Worm (Caenorhabditis elegans) whole organism, L3 larva: ENCODE results near the gene pigx-1.
A peak's percentile ranks its signal among the peaks of the same experiment; 100 is the strongest.

ENCODE experiments used
- R02D3.7 ChIP-seq: fragments of 150-350 bp; optimal IDR thresholded peaks from 2 replicates; lab custom pipeline; 2014; ENCODE audit warnings: missing biosample characterization, missing genetic modification characterization
- ZK546.5 ChIP-seq: sonication (generic microtip); optimal IDR thresholded peaks from 2 replicates; lab custom pipeline; 2017; ENCODE audit warnings: missing biosample characterization, missing genetic modification characterization
- aly-2 ChIP-seq: fragments of 150-350 bp; optimal IDR thresholded peaks from 2 replicates; lab custom pipeline; 2014; ENCODE audit warnings: missing biosample characterization, missing genetic modification characterization
- ama-1 ChIP-seq: fragments of 150-350 bp; optimal IDR thresholded peaks from 2 replicates; lab custom pipeline; 2018
- ceh-16 ChIP-seq: sonication (generic microtip); optimal IDR thresholded peaks from 2 replicates; lab custom pipeline; 2017; ENCODE audit warnings: missing biosample characterization, missing genetic modification characterization
- ceh-28 ChIP-seq: fragments of 150-350 bp; optimal IDR thresholded peaks from 2 replicates; lab custom pipeline; 2014; ENCODE audit warnings: missing biosample characterization, missing genetic modification reagents, missing genetic modification characterization
- ceh-82 ChIP-seq: fragments of 150-350 bp; optimal IDR thresholded peaks from 2 replicates; lab custom pipeline; 2014; ENCODE audit warnings: missing biosample characterization, missing genetic modification characterization
- ceh-9 ChIP-seq: sonication (generic microtip); optimal IDR thresholded peaks from 2 replicates; lab custom pipeline; 2018; ENCODE audit warnings: missing biosample characterization, missing genetic modification characterization
- daf-12 ChIP-seq: fragments of 150-350 bp; optimal IDR thresholded peaks from 2 replicates; lab custom pipeline; 2014; ENCODE audit warnings: missing biosample characterization, missing genetic modification reagents, missing genetic modification characterization
- egl-27 ChIP-seq: sonication (generic microtip); optimal IDR thresholded peaks from 4 replicates; lab custom pipeline; 2017; ENCODE audit warnings: missing biosample characterization, missing genetic modification reagents, missing genetic modification characterization
- egl-5 ChIP-seq: fragments of 150-350 bp; optimal IDR thresholded peaks from 2 replicates; lab custom pipeline; 2017; ENCODE audit warnings: missing biosample characterization, missing genetic modification reagents, missing genetic modification characterization, inconsistent platforms
- elt-1 ChIP-seq: fragments of 150-350 bp; optimal IDR thresholded peaks from 2 replicates; lab custom pipeline; 2014; ENCODE audit warnings: missing biosample characterization, missing genetic modification characterization
- elt-2 ChIP-seq: sonication (generic microtip); optimal IDR thresholded peaks from 2 replicates; lab custom pipeline; 2016; ENCODE audit warnings: missing genetic modification reagents, mild to moderate bottlenecking, missing genetic modification characterization, missing compliant biosample characterization
- elt-3 ChIP-seq, 3 experiments: fragments of 150-350 bp in 1 of 3; sonication (generic microtip) in 2 of 3; optimal IDR thresholded peaks; 2 replicates in 2 of 3; 4 replicates in 1 of 3; lab custom pipeline; 2014 to 2017; ENCODE audit warnings: missing biosample characterization in 3 of 3, missing genetic modification characterization in 3 of 3
- eor-1 ChIP-seq, 2 experiments: fragments of 150-350 bp; optimal IDR thresholded peaks; 2 replicates each; lab custom pipeline; 2014 to 2018; ENCODE audit warnings: missing biosample characterization in 2 of 2, missing genetic modification characterization in 2 of 2
- fkh-10 ChIP-seq: sonication (generic microtip); optimal IDR thresholded peaks from 2 replicates; lab custom pipeline; 2017; ENCODE audit warnings: missing biosample characterization, missing genetic modification reagents, missing genetic modification characterization
- fkh-2 ChIP-seq: fragments of 150-350 bp; optimal IDR thresholded peaks from 2 replicates; lab custom pipeline; 2014; ENCODE audit warnings: missing biosample characterization, missing genetic modification reagents, missing genetic modification characterization
- fos-1 ChIP-seq: fragments of 150-350 bp; optimal IDR thresholded peaks from 2 replicates; lab custom pipeline; 2014; ENCODE audit warnings: missing biosample characterization, missing genetic modification characterization
- hmg-11 ChIP-seq: sonication (generic microtip); optimal IDR thresholded peaks from 2 replicates; lab custom pipeline; 2016; ENCODE audit warnings: missing genetic modification characterization, missing compliant biosample characterization
- jun-1 ChIP-seq: fragments of 150-350 bp; optimal IDR thresholded peaks from 2 replicates; lab custom pipeline; 2014; ENCODE audit warnings: missing biosample characterization, missing genetic modification reagents, missing genetic modification characterization
- lin-15B ChIP-seq: fragments of 150-350 bp; optimal IDR thresholded peaks from 2 replicates; lab custom pipeline; 2014; ENCODE audit warnings: missing biosample characterization, missing genetic modification characterization
- lin-39 ChIP-seq: fragments of 150-350 bp; optimal IDR thresholded peaks from 2 replicates; lab custom pipeline; 2018; ENCODE audit warnings: missing biosample characterization, missing genetic modification reagents, missing genetic modification characterization
- lsy-12 ChIP-seq: sonication (generic microtip); optimal IDR thresholded peaks from 2 replicates; lab custom pipeline; 2016; ENCODE audit warnings: mild to moderate bottlenecking, missing genetic modification characterization, missing compliant biosample characterization
- mdl-1 ChIP-seq: fragments of 150-350 bp; optimal IDR thresholded peaks from 2 replicates; lab custom pipeline; 2014; ENCODE audit warnings: missing biosample characterization, missing genetic modification characterization
- mml-1 ChIP-seq: fragments of 150-350 bp; sonication (generic microtip); optimal IDR thresholded peaks from 3 replicates; lab custom pipeline; 2014; ENCODE audit warnings: missing biosample characterization, missing genetic modification characterization
- nfya-1 ChIP-seq: sonication (generic microtip); optimal IDR thresholded peaks from 2 replicates; lab custom pipeline; 2017; ENCODE audit warnings: missing genetic modification characterization, mild to moderate bottlenecking, missing compliant biosample characterization, antibody characterized with exemption, moderate library complexity; ENCODE audit not compliant: insufficient read depth
- nhr-11 ChIP-seq: fragments of 150-350 bp; optimal IDR thresholded peaks from 2 replicates; lab custom pipeline; 2014; ENCODE audit warnings: missing biosample characterization, missing genetic modification characterization
- nhr-12 ChIP-seq: fragments of 150-350 bp; optimal IDR thresholded peaks from 2 replicates; lab custom pipeline; 2014; ENCODE audit warnings: missing biosample characterization, missing genetic modification characterization
- nhr-23 ChIP-seq: fragments of 150-350 bp; optimal IDR thresholded peaks from 2 replicates; lab custom pipeline; 2014; ENCODE audit warnings: missing biosample characterization, missing genetic modification reagents, missing genetic modification characterization
- nhr-237 ChIP-seq: fragments of 150-350 bp; optimal IDR thresholded peaks from 2 replicates; lab custom pipeline; 2014; ENCODE audit warnings: missing biosample characterization, missing genetic modification characterization
- nhr-25 ChIP-seq: sonication (generic microtip); optimal IDR thresholded peaks from 2 replicates; lab custom pipeline; 2017; ENCODE audit warnings: missing biosample characterization, missing genetic modification characterization
- nhr-28 ChIP-seq: fragments of 150-350 bp; optimal IDR thresholded peaks from 2 replicates; lab custom pipeline; 2014; ENCODE audit warnings: missing biosample characterization, missing genetic modification characterization
- nhr-43 ChIP-seq: sonication (generic microtip); optimal IDR thresholded peaks from 2 replicates; lab custom pipeline; 2016; ENCODE audit warnings: mild to moderate bottlenecking, missing genetic modification characterization, missing compliant biosample characterization; ENCODE audit not compliant: poor library complexity, severe bottlenecking
- nhr-67 ChIP-seq: fragments of 150-350 bp; optimal IDR thresholded peaks from 2 replicates; lab custom pipeline; 2014; ENCODE audit warnings: missing biosample characterization, missing genetic modification characterization
- nhr-76 ChIP-seq: fragments of 150-350 bp; sonication (generic microtip); optimal IDR thresholded peaks from 5 replicates; lab custom pipeline; 2014; ENCODE audit warnings: missing biosample characterization, missing genetic modification characterization
- nhr-77 ChIP-seq: fragments of 150-350 bp; optimal IDR thresholded peaks from 2 replicates; lab custom pipeline; 2014; ENCODE audit warnings: missing biosample characterization, missing genetic modification characterization
- pha-4 ChIP-seq: fragments of 150-350 bp; optimal IDR thresholded peaks from 2 replicates; lab custom pipeline; 2014; ENCODE audit warnings: missing biosample characterization, missing genetic modification reagents, missing genetic modification characterization
- pqm-1 ChIP-seq: fragments of 150-350 bp; optimal IDR thresholded peaks from 2 replicates; lab custom pipeline; 2017; ENCODE audit warnings: missing biosample characterization, missing genetic modification characterization, inconsistent platforms
- sea-2 ChIP-seq: fragments of 150-350 bp; sonication (generic microtip); optimal IDR thresholded peaks from 4 replicates; lab custom pipeline; 2014; ENCODE audit warnings: missing biosample characterization, missing genetic modification reagents, missing genetic modification characterization
- skn-1 ChIP-seq: fragments of 150-350 bp; optimal IDR thresholded peaks from 2 replicates; lab custom pipeline; 2014; ENCODE audit warnings: missing biosample characterization, missing genetic modification characterization
- snpc-4 ChIP-seq: fragments of 150-350 bp; optimal IDR thresholded peaks from 2 replicates; lab custom pipeline; 2014; ENCODE audit warnings: missing biosample characterization, missing genetic modification characterization
- tbx-2 ChIP-seq: sonication (generic microtip); optimal IDR thresholded peaks from 2 replicates; lab custom pipeline; 2016; ENCODE audit warnings: mild to moderate bottlenecking, missing genetic modification characterization, missing compliant biosample characterization
- unc-39 ChIP-seq: sonication (generic microtip); optimal IDR thresholded peaks from 4 replicates; lab custom pipeline; 2017; ENCODE audit warnings: missing biosample characterization, missing genetic modification characterization
- unc-62 ChIP-seq: fragments of 150-350 bp; sonication (generic microtip); optimal IDR thresholded peaks from 4 replicates; lab custom pipeline; 2014; ENCODE audit warnings: missing biosample characterization, missing genetic modification reagents, missing genetic modification characterization
- zag-1 ChIP-seq: fragments of 150-350 bp; optimal IDR thresholded peaks from 2 replicates; lab custom pipeline; 2014; ENCODE audit warnings: missing biosample characterization, missing genetic modification characterization
- ztf-11 ChIP-seq: fragments of 150-350 bp; optimal IDR thresholded peaks from 2 replicates; lab custom pipeline; 2014; ENCODE audit warnings: missing biosample characterization, missing genetic modification characterization
- ztf-4 ChIP-seq: fragments of 150-350 bp; optimal IDR thresholded peaks from 2 replicates; lab custom pipeline; 2014; ENCODE audit warnings: missing biosample characterization, missing genetic modification characterization

The pigx-1 gene

DNA sequence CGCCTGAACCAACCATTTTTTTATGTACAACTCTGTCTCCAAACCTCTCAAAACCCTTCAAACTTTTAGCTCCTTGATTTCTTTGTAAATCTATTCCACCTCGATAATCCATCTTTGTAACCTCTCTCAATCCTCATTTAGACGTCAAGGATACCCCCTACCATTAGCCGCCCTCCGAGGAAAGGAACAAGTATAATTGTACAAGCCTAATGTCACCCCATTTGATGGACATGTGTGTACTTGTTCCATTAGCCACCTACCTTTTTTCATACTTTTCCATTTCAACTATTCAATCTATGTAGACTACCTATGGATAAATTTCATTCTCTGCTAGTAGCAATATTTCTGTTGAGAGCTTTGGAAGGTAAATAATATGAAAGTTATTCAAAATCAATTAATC lies 10.9 kb upstream of the pigx-1 start, which contains the start of gene C05D9.4:
TSS of gene C05D9.4 (plus strand) at position 301 of the 400 bp plus-strand sequence.
- TF ChIP-seq tbx-2 (tag; lab: Kevin White, UChicago) (no peak), zag-1 (tag; lab: Kevin White, UChicago) (no peak), fkh-2 (tag; lab: Kevin White, UChicago) (no peak), ceh-82 (tag; lab: Kevin White, UChicago) (no peak)

DNA sequence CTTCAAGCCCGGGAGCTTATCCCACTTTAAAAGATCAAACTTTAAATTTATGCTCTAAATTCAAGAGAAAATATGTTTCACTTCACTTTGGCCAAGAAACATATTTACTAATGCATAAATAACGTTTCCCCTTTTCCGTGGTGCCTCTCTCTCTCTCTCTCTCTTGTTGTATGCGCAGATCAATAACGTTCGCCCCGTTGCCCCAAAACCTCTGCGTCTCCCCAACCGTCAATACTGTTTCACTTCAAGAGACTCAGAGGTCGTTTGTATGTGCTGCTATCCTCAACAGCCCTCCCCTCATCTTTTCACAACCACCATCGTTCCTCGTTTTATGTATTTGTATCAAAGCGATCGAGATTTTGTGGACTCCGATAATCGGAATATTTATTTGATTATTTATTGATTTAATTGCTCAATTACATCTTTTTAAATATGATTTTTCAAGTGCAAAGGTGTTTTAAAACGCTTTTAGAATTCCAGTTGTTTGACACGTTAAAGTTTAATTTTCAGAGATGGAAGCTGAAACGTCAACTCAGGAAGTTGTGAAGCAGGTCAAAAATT lies 7.0 kb upstream of the pigx-1 start, which contains the start of gene ife-4:
TSS of gene ife-4 (plus strand) at position 511 of the 561 bp plus-strand sequence.
- no peak for TF ChIP-seq zag-1 (tag; lab: Kevin White, UChicago)
- TF ChIP-seq snpc-4 (tag; lab: Kevin White, UChicago) = no peak
- peak; percentile 56 for TF ChIP-seq nfya-1
- TF ChIP-seq ceh-9 (tag; lab: Kevin White, UChicago) = no peak
- TF ChIP-seq ama-1 (lab: Kevin White, UChicago) = no peak
- no peak for TF ChIP-seq nhr-23 (tag; lab: Kevin White, UChicago)
- TF ChIP-seq hmg-11 (tag; lab: Kevin White, UChicago) = peak; percentile 78
- no peak for TF ChIP-seq nhr-67 (tag; lab: Kevin White, UChicago)
- TF ChIP-seq pha-4 = peak; percentile 58
- TF ChIP-seq elt-1 (tag; lab: Kevin White, UChicago) = no peak
- peak; percentile 6 for TF ChIP-seq lin-15B (tag; lab: Kevin White, UChicago)
- no peak for TF ChIP-seq nhr-28
- no peak for TF ChIP-seq pqm-1 (tag; lab: Kevin White, UChicago)
- no peak for TF ChIP-seq daf-12
- no peak for TF ChIP-seq mml-1 (tag; lab: Kevin White, UChicago)
- no peak for TF ChIP-seq unc-62 (GFP tag; lab: Kevin White, UChicago)
- TF ChIP-seq sea-2 = no peak
- no peak for TF ChIP-seq lsy-12 (tag; lab: Kevin White, UChicago)
- TF ChIP-seq tbx-2 (tag; lab: Kevin White, UChicago) = no peak
- no peak for TF ChIP-seq nhr-12
- no peak for TF ChIP-seq ceh-82 (tag; lab: Kevin White, UChicago)
- no peak for TF ChIP-seq fkh-2 (tag; lab: Kevin White, UChicago)
- TF ChIP-seq elt-2 (tag; lab: Kevin White, UChicago) = no peak
- TF ChIP-seq ztf-11 = no peak
- peak; percentile 94 for TF ChIP-seq egl-5
- TF ChIP-seq ceh-28 (tag; lab: Kevin White, UChicago) = peak; percentile 67
- no peak for TF ChIP-seq nhr-11 (tag; lab: Kevin White, UChicago)
- no peak for TF ChIP-seq ZK546.5 (tag; lab: Kevin White, UChicago)
- no peak for TF ChIP-seq nhr-25 (tag; lab: Kevin White, UChicago)
- TF ChIP-seq eor-1 (tag; optimal IDR thresholded peaks at IDR 0.05; lab: Kevin White, UChicago) = no peak
- TF ChIP-seq mdl-1 = no peak
- TF ChIP-seq skn-1 (tag; lab: Kevin White, UChicago) = no peak
- TF ChIP-seq R02D3.7 = no peak
- no peak for TF ChIP-seq ztf-4 (tag; lab: Kevin White, UChicago)
- peak; percentile 78 for TF ChIP-seq lin-39 (tag; lab: Kevin White, UChicago)
- no peak for TF ChIP-seq unc-39
- no peak for TF ChIP-seq nhr-77 (tag; lab: Kevin White, UChicago)
- no peak for TF ChIP-seq nhr-237
- TF ChIP-seq fos-1 (tag; lab: Kevin White, UChicago) = no peak
- TF ChIP-seq elt-3 (tag; optimal IDR thresholded peaks at IDR 0.05; lab: Kevin White, UChicago) = no peak
- no peak for TF ChIP-seq aly-2 (tag; lab: Kevin White, UChicago)
- no peak for TF ChIP-seq egl-27
- no peak for TF ChIP-seq ceh-16 (tag; lab: Kevin White, UChicago)
- TF ChIP-seq nhr-76 (tag; lab: Kevin White, UChicago) = no peak
- no peak for TF ChIP-seq fkh-10
- TF ChIP-seq jun-1 (tag; lab: Kevin White, UChicago) = no peak
- no peak for TF ChIP-seq nhr-43 (tag; lab: Kevin White, UChicago)
